Fruit fly (Drosophila melanogaster) whole organism, pupa: ENCODE results near the gene Gyc89Db.

ENCODE experiments used
- CG14655 ChIP-seq: fragments of 200-800 bp; sonication (Bioruptor generic); optimal IDR thresholded peaks from 3 replicates; lab custom pipeline; 2017; ENCODE audit warnings: mild to moderate bottlenecking, missing biosample characterization, missing genetic modification reagents, missing genetic modification characterization
- rn ChIP-seq: fragments of 200-800 bp; sonication (Bioruptor generic); IDR thresholded peaks from 2 replicates; pipeline ENCODE4 v1.3.6; 2022; ENCODE audit warnings: missing biosample characterization, missing genetic modification characterization

dm6 chr3R:16468556-16468955 is 8.4 kb upstream of the Gyc89Db start:
- TF ChIP-seq rn (no peak), CG14655 (GFP tag; lab: Kevin White, UChicago) (no peak)
